Fruit fly (Drosophila melanogaster): Measurements from ENCODE around the gene GstD2.

GstD2 gene

DNA sequence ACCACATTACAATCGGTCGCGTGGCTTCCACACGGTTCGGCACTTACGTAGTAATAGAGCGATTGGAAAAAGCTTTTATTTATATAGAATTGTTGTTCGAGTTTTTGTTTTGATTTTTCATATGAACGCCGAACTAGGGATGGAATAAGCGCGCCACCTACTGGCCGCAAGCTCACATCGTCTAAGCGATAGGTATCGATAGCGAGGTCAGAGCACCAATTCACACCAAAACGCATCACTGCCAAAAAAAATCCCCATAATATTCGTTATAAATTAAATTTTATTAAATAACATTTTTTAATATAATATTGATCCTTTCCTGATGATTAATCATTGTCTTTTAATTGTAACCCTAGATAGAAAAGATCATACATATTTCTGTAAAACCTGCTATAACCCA, 21.3 kb upstream of the GstD2 start, which contains the start of gene CG10038 (continued):
- no peak for TF ChIP-seq nau (GFP tag; optimal IDR thresholded peaks at IDR 0.05)
- TF ChIP-seq Awh (GFP tag; IDR thresholded peaks at IDR 0.05): no peak
- TF ChIP-seq dm (GFP tag; optimal IDR thresholded peaks at IDR 0.05): no peak
- no peak for TF ChIP-seq CG6765 (GFP tag; optimal IDR thresholded peaks at IDR 0.05)
- no peak for TF ChIP-seq CG3726 (GFP tag; IDR thresholded peaks at IDR 0.05)
- TF ChIP-seq CG11504 (tag; optimal IDR thresholded peaks at IDR 0.05): peak; percentile 61
- TF ChIP-seq E2f2 (GFP tag; IDR thresholded peaks at IDR 0.05): peak; percentile 71
- TF ChIP-seq salm (tag; optimal IDR thresholded peaks at IDR 0.05): no peak
- TF ChIP-seq CG18011 (GFP tag; optimal IDR thresholded peaks at IDR 0.05): peak; percentile 11
- TF ChIP-seq CG12236 (GFP tag; optimal IDR thresholded peaks at IDR 0.05): no peak
- TF ChIP-seq lbe (GFP tag; optimal IDR thresholded peaks at IDR 0.05): peak; percentile 37
- no peak for TF ChIP-seq croc (GFP tag; conservative IDR thresholded peaks at IDR 0.05)
- no peak for TF ChIP-seq lola (GFP tag; optimal IDR thresholded peaks at IDR 0.05)
- TF ChIP-seq ewg (GFP tag; optimal IDR thresholded peaks at IDR 0.05): no peak
- TF ChIP-seq crp (GFP tag; optimal IDR thresholded peaks at IDR 0.05): peak in 1 of 2 experiments; percentile 23
- TF ChIP-seq h (optimal IDR thresholded peaks at IDR 0.05): no peak
- peak; percentile 55 for TF ChIP-seq CG3847 (GFP tag; IDR thresholded peaks at IDR 0.05)
- no peak for TF ChIP-seq cad (GFP tag; optimal IDR thresholded peaks at IDR 0.05)
- TF ChIP-seq otp (GFP tag; IDR thresholded peaks at IDR 0.05): no peak
- TF ChIP-seq CG7786 (GFP tag; optimal IDR thresholded peaks at IDR 0.05): no peak
- TF ChIP-seq CG30403 (GFP tag; optimal IDR thresholded peaks at IDR 0.05): peak; percentile 63
- TF ChIP-seq CG11560 (tag; IDR thresholded peaks at IDR 0.05): no peak; the same call in 2 of the 3 replicates
- TF ChIP-seq CG9932 (GFP tag; IDR thresholded peaks at IDR 0.05): peak; percentile 82
- no peak for TF ChIP-seq CG8089 (GFP tag; optimal IDR thresholded peaks at IDR 0.05)
- TF ChIP-seq CG6654 (GFP tag; optimal IDR thresholded peaks at IDR 0.05): no peak
- peak; percentile 21; the same call in 1 of the 2 replicates for TF ChIP-seq al (GFP tag; IDR thresholded peaks at IDR 0.05)
- no peak for TF ChIP-seq Ssrp (tag; optimal IDR thresholded peaks at IDR 0.05)
- peak; percentile 86 for TF ChIP-seq row (GFP tag; IDR thresholded peaks at IDR 0.05)
- peak; percentile 66 for TF ChIP-seq CG32532 (GFP tag; IDR thresholded peaks at IDR 0.05)
- TF ChIP-seq sr (GFP tag; IDR thresholded peaks at IDR 0.05): no peak
- TF ChIP-seq dysf (GFP tag; IDR thresholded peaks at IDR 0.05): 0 out of 3 replicates have a peak, but pooled peaks have one; percentile 37
- no peak for TF ChIP-seq CG6683 (GFP tag; optimal IDR thresholded peaks at IDR 0.05)
- TF ChIP-seq CG12769 (tag; optimal IDR thresholded peaks at IDR 0.05): no peak
- no peak; the same call in 1 of the 2 replicates for TF ChIP-seq CG17328 (GFP tag; IDR thresholded peaks at IDR 0.05)
- TF ChIP-seq Rfx (GFP tag; IDR thresholded peaks at IDR 0.05): peak; percentile 84
- no peak for TF ChIP-seq ems (GFP tag; optimal IDR thresholded peaks at IDR 0.05)
- no peak for TF ChIP-seq CG4730 (GFP tag; IDR thresholded peaks at IDR 0.05)
- no peak for TF ChIP-seq Oaz (GFP tag; IDR thresholded peaks at IDR 0.05)
- peak; percentile 38 for TF ChIP-seq CG30020 (tag; optimal IDR thresholded peaks at IDR 0.05)
- TF ChIP-seq CG8359 (GFP tag; optimal IDR thresholded peaks at IDR 0.05; ENCODE audit: borderline replicate concordance): no peak
- peak; percentile 14 for TF ChIP-seq CG9876 (GFP tag; optimal IDR thresholded peaks at IDR 0.05)
- no peak for TF ChIP-seq CG1233 (GFP tag; optimal IDR thresholded peaks at IDR 0.05)
- TF ChIP-seq inv (GFP tag; IDR thresholded peaks at IDR 0.05; ENCODE audit: partially characterized antibody): peak; percentile 93
- TF ChIP-seq aop (GFP tag; IDR thresholded peaks at IDR 0.05): no peak
- no peak for TF ChIP-seq jumu (GFP tag; optimal IDR thresholded peaks at IDR 0.05)
- TF ChIP-seq CG4707 (GFP tag; optimal IDR thresholded peaks at IDR 0.05): no peak
- TF ChIP-seq Bgb (GFP tag; IDR thresholded peaks at IDR 0.05; ENCODE audit: partially characterized antibody): peak; percentile 97
- TF ChIP-seq chn (GFP tag; optimal IDR thresholded peaks at IDR 0.05): peak; percentile 36
- no peak for TF ChIP-seq btn (GFP tag; optimal IDR thresholded peaks at IDR 0.05)
- TF ChIP-seq CG10147 (GFP tag; optimal IDR thresholded peaks at IDR 0.05): no peak
- TF ChIP-seq exex (tag; optimal IDR thresholded peaks at IDR 0.05): no peak
- TF ChIP-seq CG7556 (GFP tag; optimal IDR thresholded peaks at IDR 0.05): no peak

All from whole organism, embryonic.